Fruit fly (Drosophila melanogaster) Kc167 (cell line): ENCODE measurements around the gene CG8086.

Source experiments
- Myc ChIP-seq: fragments of >200 bp; optimal IDR thresholded peaks from 2 replicates; lab custom pipeline; 2017; ENCODE audit warnings: missing external identifiers
- Sin3A ChIP-seq: fragments of >200 bp; optimal IDR thresholded peaks from 2 replicates; lab custom pipeline; 2018; ENCODE audit warnings: missing external identifiers
- insv ChIP-seq: fragments of >200 bp; optimal IDR thresholded peaks from 3 replicates; lab custom pipeline; 2018; ENCODE audit warnings: missing external identifiers
- psq ChIP-seq: fragments of >200 bp; optimal IDR thresholded peaks from 2 replicates; lab custom pipeline; 2017; ENCODE audit warnings: missing external identifiers
- ttk ChIP-seq: sonication (Bioruptor generic); optimal IDR thresholded peaks from 2 replicates; lab custom pipeline; 2017; ENCODE audit warnings: missing external identifiers

dm6 chr2L:8198757-8199156, 58.5 kb downstream of the CG8086 start, which contains the start of gene PGAP5:
- no peak for TF ChIP-seq psq (lab: Kevin White, UChicago)
- TF ChIP-seq insv (lab: Kevin White, UChicago): no peak
- no peak for TF ChIP-seq Myc
- no peak for TF ChIP-seq Sin3A
- TF ChIP-seq ttk (lab: Kevin White, UChicago): no peak
